Fruit fly (Drosophila melanogaster) whole organism, adult: ENCODE data around the gene CG9986.

Experiments used
- CG14711 ChIP-seq: fragments of 200-800 bp; sonication (Bioruptor generic); optimal IDR thresholded peaks from 2 replicates; lab custom pipeline; 2018; ENCODE audit warnings: missing biosample characterization, mild to moderate bottlenecking, missing genetic modification characterization, moderate library complexity
- CG1620 ChIP-seq: fragments of 200-800 bp; sonication (Bioruptor generic); optimal IDR thresholded peaks from 2 replicates; lab custom pipeline; 2016; ENCODE audit warnings: missing biosample characterization, missing genetic modification characterization
- CG5204 ChIP-seq: fragments of 200-800 bp; sonication (Bioruptor generic); optimal IDR thresholded peaks from 2 replicates; lab custom pipeline; 2016; ENCODE audit warnings: missing biosample characterization, missing genetic modification characterization
- Clk ChIP-seq: fragments of 200-800 bp; sonication (Bioruptor generic); optimal IDR thresholded peaks from 2 replicates; lab custom pipeline; 2017; ENCODE audit warnings: missing biosample characterization, missing genetic modification characterization
- Hr96 ChIP-seq: fragments of 200-800 bp; sonication (Bioruptor generic); optimal IDR thresholded peaks from 2 replicates; lab custom pipeline; 2016; ENCODE audit warnings: missing biosample characterization, missing genetic modification characterization
- Mnt ChIP-seq: fragments of 200-800 bp; sonication (Bioruptor generic); optimal IDR thresholded peaks from 2 replicates; lab custom pipeline; 2016; ENCODE audit warnings: missing biosample characterization, mild to moderate bottlenecking, missing genetic modification characterization
- cic ChIP-seq: fragments of 200-800 bp; sonication (Bioruptor generic); optimal IDR thresholded peaks from 2 replicates; lab custom pipeline; 2017; ENCODE audit warnings: missing biosample characterization, mild to moderate bottlenecking, missing genetic modification characterization, moderate library complexity
- cnc ChIP-seq, 2 experiments: fragments of >200 bp; optimal IDR thresholded peaks; 2 replicates each; lab custom pipeline; 2017
- kay ChIP-seq: fragments of 200-800 bp; sonication (Bioruptor generic); peaks from one replicate; lab custom pipeline; 2016; ENCODE audit warnings: missing biosample characterization, missing genetic modification characterization, borderline replicate concordance
- ovo ChIP-seq: fragments of 200-800 bp; sonication (Bioruptor generic); optimal IDR thresholded peaks from 2 replicates; lab custom pipeline; 2016; ENCODE audit warnings: missing biosample characterization, missing genetic modification characterization
- pad ChIP-seq: fragments of 200-800 bp; sonication (Bioruptor generic); optimal IDR thresholded peaks from 3 replicates; lab custom pipeline; 2017; ENCODE audit warnings: missing biosample characterization, missing genetic modification characterization, mild to moderate bottlenecking, moderate library complexity, missing genetic modification reagents
- tj ChIP-seq: fragments of 200-800 bp; sonication (Bioruptor generic); optimal IDR thresholded peaks from 3 replicates; lab custom pipeline; 2017; ENCODE audit warnings: missing biosample characterization, mild to moderate bottlenecking, missing genetic modification characterization, moderate library complexity
- toe ChIP-seq: fragments of 200-800 bp; sonication (Bioruptor generic); optimal IDR thresholded peaks from 2 replicates; lab custom pipeline; 2016; ENCODE audit warnings: missing biosample characterization, missing genetic modification characterization

- TF ChIP-seq toe, result no peak
- no peak for TF ChIP-seq Mnt (GFP tag; lab: Kevin White, UChicago)
- TF ChIP-seq Hr96 (GFP tag; lab: Kevin White, UChicago), result no peak
- TF ChIP-seq cnc (optimal IDR thresholded peaks at IDR 0.05; lab: Kevin White, UChicago), result no peak
- TF ChIP-seq cic (GFP tag; lab: Kevin White, UChicago), result no peak
- no peak for TF ChIP-seq CG1620 (GFP tag; lab: Kevin White, UChicago)
- no peak for TF ChIP-seq pad (GFP tag; lab: Kevin White, UChicago)
- TF ChIP-seq Clk, result no peak
- no peak for TF ChIP-seq tj
- TF ChIP-seq CG5204 (GFP tag; lab: Kevin White, UChicago), result no peak
- no peak for TF ChIP-seq CG14711 (tag; lab: Kevin White, UChicago)
- TF ChIP-seq kay (GFP tag; lab: Kevin White, UChicago), result no peak
- no peak for TF ChIP-seq ovo
Measured at dm6 chr3R:28631753-28632152, 25.9 kb downstream of the CG9986 start.
